Fruit fly (Drosophila melanogaster) whole organism, embryonic: ENCODE data around the gene PIG-U.

Source experiments
- ATbp ChIP-seq: fragments of 200-800 bp; sonication (Bioruptor generic); optimal IDR thresholded peaks from 2 replicates; lab custom pipeline; 2017; ENCODE audit warnings: missing biosample characterization, mild to moderate bottlenecking, missing genetic modification characterization, missing genetic modification reagents
- Bteb2 ChIP-seq: fragments of 200-800 bp; sonication (Bioruptor generic); optimal IDR thresholded peaks from 2 replicates; lab custom pipeline; 2016; ENCODE audit warnings: missing biosample characterization, missing genetic modification characterization
- CG11504 ChIP-seq: fragments of 200-800 bp; sonication (Bioruptor generic); optimal IDR thresholded peaks from 3 replicates; lab custom pipeline; 2019; ENCODE audit warnings: missing biosample characterization, mild to moderate bottlenecking, missing genetic modification characterization, moderate library complexity
- CG12236 ChIP-seq: fragments of 200-800 bp; sonication (Bioruptor generic); optimal IDR thresholded peaks from 2 replicates; lab custom pipeline; 2016; ENCODE audit warnings: missing biosample characterization, missing genetic modification characterization
- CG12769 ChIP-seq: fragments of 200-800 bp; sonication (Bioruptor generic); optimal IDR thresholded peaks from 2 replicates; lab custom pipeline; 2019; ENCODE audit warnings: missing biosample characterization, mild to moderate bottlenecking, missing genetic modification characterization, moderate library complexity
- CG13424 ChIP-seq: fragments of 200-800 bp; sonication (Bioruptor generic); optimal IDR thresholded peaks from 2 replicates; lab custom pipeline; 2019; ENCODE audit warnings: missing biosample characterization, mild to moderate bottlenecking, missing genetic modification characterization, moderate library complexity
- CG13894 ChIP-seq: fragments of 200-800 bp; sonication (Bioruptor generic); optimal IDR thresholded peaks from 3 replicates; lab custom pipeline; 2018; ENCODE audit warnings: missing biosample characterization, mild to moderate bottlenecking, missing genetic modification characterization, moderate library complexity
- CG15514 ChIP-seq: fragments of 200-800 bp; sonication (Bioruptor generic); optimal IDR thresholded peaks from 3 replicates; lab custom pipeline; 2017; ENCODE audit warnings: missing biosample characterization, missing genetic modification characterization, mild to moderate bottlenecking, moderate library complexity, missing genetic modification reagents
- CG15601 ChIP-seq: fragments of 200-800 bp; sonication (Bioruptor generic); optimal IDR thresholded peaks from 3 replicates; lab custom pipeline; 2019; ENCODE audit warnings: missing biosample characterization, mild to moderate bottlenecking, missing genetic modification characterization, moderate library complexity
- CG16815 ChIP-seq: fragments of 200-800 bp; sonication (Bioruptor generic); optimal IDR thresholded peaks from 3 replicates; lab custom pipeline; 2017; ENCODE audit warnings: missing biosample characterization, mild to moderate bottlenecking, missing genetic modification characterization
- CG1792 ChIP-seq: fragments of 200-800 bp; sonication (Bioruptor generic); optimal IDR thresholded peaks from 2 replicates; lab custom pipeline; 2016; ENCODE audit warnings: missing biosample characterization, missing genetic modification characterization
- CG1832 ChIP-seq: fragments of 200-800 bp; sonication (Bioruptor generic); optimal IDR thresholded peaks from 2 replicates; lab custom pipeline; 2017; ENCODE audit warnings: missing biosample characterization, mild to moderate bottlenecking, missing genetic modification characterization, inconsistent platforms
- CG30431 ChIP-seq: fragments of 200-800 bp; sonication (Bioruptor generic); optimal IDR thresholded peaks from 2 replicates; lab custom pipeline; 2017; ENCODE audit warnings: missing biosample characterization, missing genetic modification characterization
- CG31365 ChIP-seq: fragments of 200-800 bp; sonication (Bioruptor generic); optimal IDR thresholded peaks from 2 replicates; lab custom pipeline; 2018; ENCODE audit warnings: missing biosample characterization, mild to moderate bottlenecking, missing genetic modification characterization
- CG3163 ChIP-seq: fragments of 200-800 bp; sonication (Bioruptor generic); optimal IDR thresholded peaks from 3 replicates; lab custom pipeline; 2016; ENCODE audit warnings: missing biosample characterization, missing genetic modification characterization
- CG4854 ChIP-seq: fragments of 200-800 bp; sonication (Bioruptor generic); optimal IDR thresholded peaks from 2 replicates; lab custom pipeline; 2016; ENCODE audit warnings: missing biosample characterization, missing genetic modification characterization, inconsistent platforms
- CG7556 ChIP-seq: fragments of 200-800 bp; sonication (Bioruptor generic); optimal IDR thresholded peaks from 2 replicates; lab custom pipeline; 2017; ENCODE audit warnings: missing biosample characterization, mild to moderate bottlenecking, missing genetic modification characterization
- CG7745 ChIP-seq: fragments of 200-800 bp; sonication (Bioruptor generic); optimal IDR thresholded peaks from 2 replicates; lab custom pipeline; 2018; ENCODE audit warnings: missing biosample characterization, mild to moderate bottlenecking, missing genetic modification characterization, moderate library complexity
- CG8388 ChIP-seq: fragments of 200-800 bp; sonication (Bioruptor generic); optimal IDR thresholded peaks from 2 replicates; lab custom pipeline; 2019; ENCODE audit warnings: missing biosample characterization, mild to moderate bottlenecking, missing genetic modification characterization, moderate library complexity
- D ChIP-seq, 2 experiments: fragments of 200-800 bp in 1 of 2; fragments of >200 bp in 1 of 2; sonication (Bioruptor generic) in 1 of 2; optimal IDR thresholded peaks; 2 replicates in 1 of 2; 3 replicates in 1 of 2; lab custom pipeline; 2017; ENCODE audit warnings: mild to moderate bottlenecking in 1 of 2, missing biosample characterization in 1 of 2, missing genetic modification characterization in 1 of 2, missing genetic modification reagents in 1 of 2
- Elba2 ChIP-seq: fragments of 200-800 bp; sonication (Bioruptor generic); optimal IDR thresholded peaks from 3 replicates; lab custom pipeline; 2016; ENCODE audit warnings: missing biosample characterization, missing genetic modification characterization
- Fer1 ChIP-seq: fragments of 200-800 bp; sonication (Bioruptor generic); optimal IDR thresholded peaks from 2 replicates; lab custom pipeline; 2017; ENCODE audit warnings: missing biosample characterization, mild to moderate bottlenecking, missing genetic modification characterization
- HLH54F ChIP-seq: fragments of 200-800 bp; sonication (Bioruptor generic); optimal IDR thresholded peaks from 3 replicates; lab custom pipeline; 2016; ENCODE audit warnings: missing biosample characterization, missing genetic modification characterization
- Meics ChIP-seq: fragments of 200-800 bp; sonication (Bioruptor generic); optimal IDR thresholded peaks from 2 replicates; lab custom pipeline; 2017; ENCODE audit warnings: missing biosample characterization, mild to moderate bottlenecking, missing genetic modification characterization
- NC2α ChIP-seq: fragments of 200-800 bp; sonication (Bioruptor generic); optimal IDR thresholded peaks from 2 replicates; lab custom pipeline; 2016; ENCODE audit warnings: missing biosample characterization, missing genetic modification characterization
- NC2β ChIP-seq: fragments of 200-800 bp; sonication (Bioruptor generic); optimal IDR thresholded peaks from 2 replicates; lab custom pipeline; 2016; ENCODE audit warnings: missing biosample characterization, missing genetic modification characterization
- NfI ChIP-seq: fragments of 200-800 bp; sonication (Bioruptor generic); optimal IDR thresholded peaks from 3 replicates; lab custom pipeline; 2018; ENCODE audit warnings: missing biosample characterization, mild to moderate bottlenecking, missing genetic modification characterization, moderate library complexity
- Oli ChIP-seq: fragments of 200-800 bp; sonication (Bioruptor generic); optimal IDR thresholded peaks from 2 replicates; lab custom pipeline; 2018; ENCODE audit warnings: missing biosample characterization, mild to moderate bottlenecking, missing genetic modification characterization, moderate library complexity
- PHDP ChIP-seq: fragments of 200-800 bp; sonication (Bioruptor generic); optimal IDR thresholded peaks from 3 replicates; lab custom pipeline; 2018; ENCODE audit warnings: missing biosample characterization, mild to moderate bottlenecking, missing genetic modification characterization, moderate library complexity
- Sin3A ChIP-seq: fragments of >200 bp; optimal IDR thresholded peaks from 2 replicates; lab custom pipeline; 2018
- Trl ChIP-seq, 3 experiments: fragments of >200 bp in 2 of 3; fragments of 200-800 bp in 1 of 3; sonication (Bioruptor generic) in 1 of 3; optimal IDR thresholded peaks; 2 replicates in 1 of 3; 3 replicates in 2 of 3; lab custom pipeline; 2016 to 2017; ENCODE audit warnings: missing biosample characterization in 1 of 3, missing genetic modification characterization in 1 of 3
- chn ChIP-seq: fragments of 200-800 bp; sonication (Bioruptor generic); optimal IDR thresholded peaks from 2 replicates; lab custom pipeline; 2016; ENCODE audit warnings: missing biosample characterization, missing genetic modification characterization
- croc ChIP-seq: fragments of 200-800 bp; sonication (Bioruptor generic); conservative IDR thresholded peaks from 3 replicates; pipeline ENCODE4 v1.3.6; 2022; ENCODE audit warnings: missing biosample characterization, missing genetic modification characterization
- gcm2 ChIP-seq: fragments of 200-800 bp; sonication (Bioruptor generic); optimal IDR thresholded peaks from 2 replicates; lab custom pipeline; 2016; ENCODE audit warnings: missing biosample characterization, missing genetic modification characterization
- gfzf ChIP-seq: fragments of 200-800 bp; sonication (Bioruptor generic); optimal IDR thresholded peaks from 2 replicates; lab custom pipeline; 2016; ENCODE audit warnings: missing biosample characterization, mild to moderate bottlenecking, missing genetic modification characterization, moderate library complexity
- grau ChIP-seq: fragments of 200-800 bp; optimal IDR thresholded peaks from 3 replicates; lab custom pipeline; 2019; ENCODE audit warnings: missing biosample characterization, mild to moderate bottlenecking, missing genetic modification characterization, moderate library complexity
- gt ChIP-seq: fragments of 200-800 bp; sonication (Bioruptor generic); IDR thresholded peaks from 2 replicates; pipeline ENCODE4 v1.3.6; 2022; ENCODE audit warnings: missing biosample characterization, missing genetic modification characterization
- her ChIP-seq: fragments of 200-800 bp; sonication (Bioruptor generic); optimal IDR thresholded peaks from 2 replicates; lab custom pipeline; 2016; ENCODE audit warnings: missing biosample characterization, missing genetic modification characterization
- kni ChIP-seq: fragments of 200-800 bp; sonication (Bioruptor generic); optimal IDR thresholded peaks from 3 replicates; lab custom pipeline; 2017; ENCODE audit warnings: mild to moderate bottlenecking, missing biosample characterization, missing genetic modification reagents, missing genetic modification characterization
- nerfin-2 ChIP-seq: fragments of 200-800 bp; sonication (Bioruptor generic); IDR thresholded peaks from 2 replicates; pipeline ENCODE4 v1.3.6; 2022; ENCODE audit warnings: missing biosample characterization, missing genetic modification characterization; ENCODE audit not compliant: partially characterized antibody
- otp ChIP-seq: fragments of 200-800 bp; sonication (Bioruptor generic); IDR thresholded peaks from 3 replicates; pipeline ENCODE4, ENCODE4 v1.3.6; 2022; ENCODE audit warnings: missing biosample characterization, missing genetic modification characterization
- pnt ChIP-seq: fragments of 200-800 bp; sonication (Bioruptor generic); optimal IDR thresholded peaks from 3 replicates; lab custom pipeline; 2016; ENCODE audit warnings: missing biosample characterization, missing genetic modification characterization
- pros ChIP-seq: fragments of 200-800 bp; sonication (Bioruptor generic); optimal IDR thresholded peaks from 3 replicates; lab custom pipeline; 2019; ENCODE audit warnings: missing biosample characterization, mild to moderate bottlenecking, missing genetic modification characterization, moderate library complexity
- schlank ChIP-seq: fragments of 200-800 bp; sonication (Bioruptor generic); optimal IDR thresholded peaks from 2 replicates; lab custom pipeline; 2018; ENCODE audit warnings: missing biosample characterization, mild to moderate bottlenecking, missing genetic modification characterization
- sd ChIP-seq: fragments of 200-800 bp; sonication (Bioruptor generic); optimal IDR thresholded peaks from 3 replicates; lab custom pipeline; 2018; ENCODE audit warnings: missing biosample characterization, mild to moderate bottlenecking, missing genetic modification characterization, moderate library complexity
- sens ChIP-seq: fragments of 200-800 bp; sonication (Bioruptor generic); peaks from one replicate; lab custom pipeline; 2016; ENCODE audit warnings: missing biosample characterization, missing genetic modification characterization
- unpg ChIP-seq: fragments of 200-800 bp; sonication (Bioruptor generic); optimal IDR thresholded peaks from 3 replicates; lab custom pipeline; 2018; ENCODE audit warnings: missing biosample characterization, mild to moderate bottlenecking, missing genetic modification characterization, moderate library complexity

Gene PIG-U

DNA sequence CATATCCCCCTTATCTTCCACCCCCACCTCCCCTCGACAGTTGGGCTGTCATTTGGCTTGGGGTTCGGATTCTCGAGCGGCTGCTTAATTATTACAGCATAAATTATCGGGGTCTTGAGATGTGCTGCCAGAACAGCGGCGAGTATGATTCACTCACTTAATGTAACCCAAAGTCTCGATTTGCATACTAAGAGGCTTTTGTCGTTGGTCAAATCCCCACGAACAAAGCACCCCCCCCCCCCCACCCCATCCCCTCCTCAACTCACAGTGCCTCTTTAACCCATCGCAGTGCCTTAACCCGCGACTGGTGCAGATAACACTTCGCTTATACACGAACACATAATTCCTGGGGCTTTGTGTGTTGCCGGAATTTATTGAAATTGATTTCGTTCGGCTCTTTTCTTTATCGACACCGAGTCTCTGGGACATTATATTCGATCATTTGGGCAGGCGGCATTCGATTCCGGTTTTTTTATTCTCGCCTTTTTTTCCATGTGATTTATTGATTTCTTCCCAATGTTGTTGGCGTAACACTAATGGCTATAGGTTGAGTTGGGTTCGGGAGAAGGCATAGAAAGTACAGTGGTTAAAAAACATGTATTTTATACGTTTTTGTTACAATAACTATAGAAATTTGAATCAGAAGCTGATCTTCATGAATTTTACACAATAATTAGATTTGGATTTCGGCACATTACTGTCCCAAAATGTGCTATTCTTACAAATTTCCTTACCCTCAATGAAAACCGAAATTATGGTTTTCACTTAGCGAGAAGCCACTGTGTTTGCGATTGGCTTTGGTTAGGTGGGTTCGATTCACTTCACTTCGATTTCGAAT, 39.1 kb downstream of the PIG-U start (continued):
- TF ChIP-seq D (optimal IDR thresholded peaks at IDR 0.05; lab: Kevin White, UChicago): no peak
- TF ChIP-seq D (GFP tag; optimal IDR thresholded peaks at IDR 0.05; lab: Kevin White, UChicago): peak; percentile 37
- peak; percentile 37 for TF ChIP-seq CG13424 (tag; lab: Kevin White, UChicago)
- TF ChIP-seq gfzf (GFP tag; lab: Kevin White, UChicago): no peak
- TF ChIP-seq CG7556: peak; percentile 61
- no peak for TF ChIP-seq CG1792
- peak; percentile 7 for TF ChIP-seq pnt (GFP tag; lab: Kevin White, UChicago)
- no peak for TF ChIP-seq schlank (tag; lab: Kevin White, UChicago)
- peak; percentile 54 for TF ChIP-seq CG30431
- no peak for TF ChIP-seq CG4854 (GFP tag; lab: Kevin White, UChicago)
- peak; percentile 48 for TF ChIP-seq CG12236 (GFP tag; lab: Kevin White, UChicago)
- TF ChIP-seq gt (GFP tag; lab: Robert Waterston, UW): no peak
- no peak for TF ChIP-seq CG31365 (tag; lab: Kevin White, UChicago)
- peak; percentile 22 for TF ChIP-seq PHDP (tag; lab: Kevin White, UChicago)
- peak; percentile 70 for TF ChIP-seq unpg (GFP tag; lab: Kevin White, UChicago)
- TF ChIP-seq Meics (GFP tag; lab: Kevin White, UChicago): peak; percentile 31
- TF ChIP-seq Bteb2: peak; percentile 22
- peak; percentile 35 for TF ChIP-seq gcm2
- TF ChIP-seq HLH54F (GFP tag; lab: Kevin White, UChicago): peak; percentile 32
- TF ChIP-seq CG1832: no peak
- TF ChIP-seq otp (GFP tag; lab: Robert Waterston, UW): 0 out of 3 replicates have a peak, but pooled peaks have one; percentile 4
- TF ChIP-seq ATbp (GFP tag; lab: Kevin White, UChicago): peak; percentile 46
- no peak for TF ChIP-seq Sin3A (lab: Kevin White, UChicago)
- peak; percentile 35 for TF ChIP-seq CG3163
- peak; percentile 79 for TF ChIP-seq sd
- peak; percentile 52 for TF ChIP-seq CG8388 (GFP tag; lab: Kevin White, UChicago)
- TF ChIP-seq CG11504 (tag; lab: Kevin White, UChicago): peak; percentile 73
- TF ChIP-seq grau (tag; lab: Kevin White, UChicago): peak; percentile 94
- no peak for TF ChIP-seq Fer1 (GFP tag; lab: Kevin White, UChicago)
- peak; percentile 94 for TF ChIP-seq sens (GFP tag; lab: Kevin White, UChicago)
- no peak for TF ChIP-seq CG7745 (tag; lab: Kevin White, UChicago)
- TF ChIP-seq NC2α (GFP tag; lab: Kevin White, UChicago): peak; percentile 32
- TF ChIP-seq kni (GFP tag; lab: Kevin White, UChicago): peak; percentile 84
- TF ChIP-seq CG16815 (GFP tag; lab: Kevin White, UChicago): no peak
- TF ChIP-seq Oli (tag; lab: Kevin White, UChicago): peak; percentile 60
- peak; percentile 43 for TF ChIP-seq NfI (GFP tag; lab: Kevin White, UChicago)
- TF ChIP-seq CG15601 (tag; lab: Kevin White, UChicago): peak; percentile 39
- no peak for TF ChIP-seq CG15514
- TF ChIP-seq nerfin-2: no peak
- TF ChIP-seq Elba2 (GFP tag; lab: Kevin White, UChicago): no peak
- peak; percentile 67 for TF ChIP-seq CG12769 (tag; lab: Kevin White, UChicago)
- TF ChIP-seq Trl (optimal IDR thresholded peaks at IDR 0.05; lab: Kevin White, UChicago): no peak
- peak; percentile 7 for TF ChIP-seq Trl (GFP tag; optimal IDR thresholded peaks at IDR 0.05; lab: Kevin White, UChicago)
- peak; percentile 16; the same call in 1 of the 3 replicates for TF ChIP-seq croc (GFP tag; lab: Robert Waterston, UW)
- peak; percentile 3 for TF ChIP-seq chn (GFP tag; lab: Kevin White, UChicago)
- TF ChIP-seq her (GFP tag; lab: Kevin White, UChicago): peak; percentile 45
- TF ChIP-seq CG13894: no peak
- no peak for TF ChIP-seq NC2β
- peak; percentile 42 for TF ChIP-seq pros (GFP tag; lab: Kevin White, UChicago)
